Fruit fly (Drosophila melanogaster): ENCODE results near the gene CG7564.

The CG7564 gene

dm6 chr3L:17534396-17534795 lies 20.3 kb downstream of the CG7564 start:
- TF ChIP-seq CG8301 (tag; optimal IDR thresholded peaks at IDR 0.05) (no peak), CG17806 (tag; optimal IDR thresholded peaks at IDR 0.05) (no peak), CG10348 (GFP tag; IDR thresholded peaks at IDR 0.05) (no peak), fd96Ca (GFP tag; IDR thresholded peaks at IDR 0.05) (no peak), CG9948 (tag; optimal IDR thresholded peaks at IDR 0.05) (no peak), CG13204 (GFP tag; optimal IDR thresholded peaks at IDR 0.05) (no peak), CG8159 (tag; optimal IDR thresholded peaks at IDR 0.05) (no peak), CG14655 (GFP tag; optimal IDR thresholded peaks at IDR 0.05) (no peak)

- TF ChIP-seq CG8159 (tag; optimal IDR thresholded peaks at IDR 0.05) (no peak), Ets98B (GFP tag; IDR thresholded peaks at IDR 0.05) (no peak), gl (tag; optimal IDR thresholded peaks at IDR 0.05) (no peak), CG32121 (GFP tag; IDR thresholded peaks at IDR 0.05) (no peak), Pif1A (GFP tag; optimal IDR thresholded peaks at IDR 0.05) (no peak), Pif1B (GFP tag; optimal IDR thresholded peaks at IDR 0.05) (no peak), CG13204 (GFP tag; optimal IDR thresholded peaks at IDR 0.05) (no peak), CG9948 (tag; optimal IDR thresholded peaks at IDR 0.05) (no peak), CG4496 (GFP tag; IDR thresholded peaks at IDR 0.05) (no peak), EcR (GFP tag; optimal IDR thresholded peaks at IDR 0.05) (no peak), CG12605 (GFP tag; IDR thresholded peaks at IDR 0.05) (no peak), CG15710 (tag; optimal IDR thresholded peaks at IDR 0.05) (no peak), CG8301 (tag; optimal IDR thresholded peaks at IDR 0.05) (no peak), CG14655 (GFP tag; optimal IDR thresholded peaks at IDR 0.05) (no peak)
These were observed 21.7 kb downstream of the CG7564 start for dm6 chr3L:17535768-17536167.

DNA sequence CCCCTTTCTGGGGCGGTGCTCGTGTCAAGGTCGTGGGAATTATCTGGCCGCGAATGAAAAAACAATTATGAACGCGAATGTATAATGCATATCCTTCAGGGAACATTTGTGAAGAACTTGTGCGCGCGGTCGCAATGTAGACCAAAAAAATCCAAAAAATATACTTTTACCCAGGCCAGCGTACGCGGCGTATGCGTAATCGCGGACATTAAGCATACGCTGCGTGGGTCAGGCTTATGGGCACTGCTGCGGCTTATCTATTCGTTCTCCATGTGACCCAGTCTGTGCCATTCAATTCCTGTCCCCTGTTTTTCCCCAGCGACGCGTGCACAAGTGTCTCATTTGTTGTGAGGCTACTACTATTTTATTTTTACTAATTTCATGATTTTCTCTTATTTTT lies 24.2 kb downstream of the CG7564 start:
- TF ChIP-seq CG4496 (GFP tag; IDR thresholded peaks at IDR 0.05) (no peak), CG8159 (tag; optimal IDR thresholded peaks at IDR 0.05) (no peak), CG9948 (tag; optimal IDR thresholded peaks at IDR 0.05) (no peak), rn (GFP tag; IDR thresholded peaks at IDR 0.05) (no peak), Snoo (tag; optimal IDR thresholded peaks at IDR 0.05) (no peak)

- no peak for TF ChIP-seq Snoo (tag; optimal IDR thresholded peaks at IDR 0.05)
- no peak for TF ChIP-seq CG10348 (GFP tag; IDR thresholded peaks at IDR 0.05)
- TF ChIP-seq CG17806 (tag; optimal IDR thresholded peaks at IDR 0.05), result no peak
- TF ChIP-seq Pif1A (GFP tag; optimal IDR thresholded peaks at IDR 0.05), result no peak
- TF ChIP-seq CG32121 (GFP tag; IDR thresholded peaks at IDR 0.05), result no peak
- no peak for TF ChIP-seq rn (GFP tag; IDR thresholded peaks at IDR 0.05)
- no peak for TF ChIP-seq CG9948 (tag; optimal IDR thresholded peaks at IDR 0.05)
- no peak for TF ChIP-seq gl (tag; optimal IDR thresholded peaks at IDR 0.05)
- TF ChIP-seq CG12605 (GFP tag; IDR thresholded peaks at IDR 0.05), result no peak
- TF ChIP-seq CG4496 (GFP tag; IDR thresholded peaks at IDR 0.05), result no peak
- TF ChIP-seq fd96Ca (GFP tag; IDR thresholded peaks at IDR 0.05), result no peak
- no peak for TF ChIP-seq Pif1B (GFP tag; optimal IDR thresholded peaks at IDR 0.05)
- TF ChIP-seq CG8159 (tag; optimal IDR thresholded peaks at IDR 0.05), result no peak
- TF ChIP-seq EcR (GFP tag; optimal IDR thresholded peaks at IDR 0.05), result no peak
- TF ChIP-seq D1 (tag; optimal IDR thresholded peaks at IDR 0.05), result no peak
- no peak for TF ChIP-seq CG34367 (tag; optimal IDR thresholded peaks at IDR 0.05)
- TF ChIP-seq CG14655 (GFP tag; optimal IDR thresholded peaks at IDR 0.05), result no peak
These were observed 24.8 kb downstream of the CG7564 start for dm6 chr3L:17538907-17539306.

- TF ChIP-seq CG15710 (tag; optimal IDR thresholded peaks at IDR 0.05) (no peak), CG34367 (tag; optimal IDR thresholded peaks at IDR 0.05) (no peak), rn (GFP tag; IDR thresholded peaks at IDR 0.05) (no peak), Pif1B (GFP tag; optimal IDR thresholded peaks at IDR 0.05) (no peak), CG4496 (GFP tag; IDR thresholded peaks at IDR 0.05) (no peak), gl (tag; optimal IDR thresholded peaks at IDR 0.05) (no peak), CG9948 (tag; optimal IDR thresholded peaks at IDR 0.05) (no peak), Snoo (tag; optimal IDR thresholded peaks at IDR 0.05) (no peak), Ets98B (GFP tag; IDR thresholded peaks at IDR 0.05) (no peak), CG17806 (tag; optimal IDR thresholded peaks at IDR 0.05) (no peak), fd96Ca (GFP tag; IDR thresholded peaks at IDR 0.05) (no peak), CG10348 (GFP tag; IDR thresholded peaks at IDR 0.05) (no peak), Pif1A (GFP tag; optimal IDR thresholded peaks at IDR 0.05) (no peak), CG32121 (GFP tag; IDR thresholded peaks at IDR 0.05) (no peak)
These were observed 25.9 kb downstream of the CG7564 start for dm6 chr3L:17540004-17540403.

dm6 chr3L:17549049-17549876 lies 35.2 kb downstream of the CG7564 start, which contains the start of the genes Jon74E and CG7542:
Gene Jon74E (minus strand): TSS chr3L:17549127.
Gene CG7542 (plus strand): TSS chr3L:17549826.
- no peak for TF ChIP-seq CG12605 (GFP tag; IDR thresholded peaks at IDR 0.05)

- TF ChIP-seq rn (GFP tag; IDR thresholded peaks at IDR 0.05) (no peak), CG8159 (tag; optimal IDR thresholded peaks at IDR 0.05) (no peak), CG17806 (tag; optimal IDR thresholded peaks at IDR 0.05) (no peak), Snoo (tag; optimal IDR thresholded peaks at IDR 0.05) (no peak), CG34367 (tag; optimal IDR thresholded peaks at IDR 0.05) (no peak), fd96Ca (GFP tag; IDR thresholded peaks at IDR 0.05) (no peak)
These were observed 41.7 kb downstream of the CG7564 start for dm6 chr3L:17555794-17556193.
